Worm (Caenorhabditis elegans): Measurements from ENCODE around the gene clec-178.

DNA sequence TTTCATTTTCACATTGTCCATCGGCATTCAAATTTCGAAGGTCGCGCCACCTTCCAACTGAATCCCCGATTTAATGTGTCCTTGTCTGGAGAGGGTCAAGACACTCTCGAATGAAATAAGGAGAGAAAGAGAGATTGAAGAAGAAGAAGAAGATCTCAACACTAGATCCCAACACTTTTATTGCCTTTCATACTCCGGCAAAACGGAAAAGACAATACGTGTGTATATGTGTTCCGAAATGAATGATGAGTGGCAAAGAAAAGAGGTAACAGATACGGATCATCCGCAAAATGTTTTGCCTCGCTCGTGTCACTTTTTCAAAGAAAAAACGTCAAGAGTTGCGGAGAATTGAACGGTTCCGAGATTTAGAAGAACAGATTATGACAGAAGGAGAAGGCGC lies 46.6 kb downstream of the clec-178 start:
- TF ChIP-seq jun-1 (tag; optimal IDR thresholded peaks at IDR 0.05) = no peak
- TF ChIP-seq dmd-8 (GFP tag; IDR thresholded peaks at IDR 0.05) = no peak
- no peak for TF ChIP-seq zag-1 (tag; optimal IDR thresholded peaks at IDR 0.05)
- TF ChIP-seq skn-1 (tag; optimal IDR thresholded peaks at IDR 0.05) = no peak
- no peak for TF ChIP-seq R02D3.7 (tag; optimal IDR thresholded peaks at IDR 0.05)
- TF ChIP-seq spr-3 (GFP tag; optimal IDR thresholded peaks at IDR 0.05) = no peak
- no peak for TF ChIP-seq saeg-2 (GFP tag; IDR thresholded peaks at IDR 0.05)
- no peak for TF ChIP-seq gei-8 (GFP tag; optimal IDR thresholded peaks at IDR 0.05)
